Fruit fly (Drosophila melanogaster): ENCODE measurements around the gene CG15742.

Gene CG15742

DNA sequence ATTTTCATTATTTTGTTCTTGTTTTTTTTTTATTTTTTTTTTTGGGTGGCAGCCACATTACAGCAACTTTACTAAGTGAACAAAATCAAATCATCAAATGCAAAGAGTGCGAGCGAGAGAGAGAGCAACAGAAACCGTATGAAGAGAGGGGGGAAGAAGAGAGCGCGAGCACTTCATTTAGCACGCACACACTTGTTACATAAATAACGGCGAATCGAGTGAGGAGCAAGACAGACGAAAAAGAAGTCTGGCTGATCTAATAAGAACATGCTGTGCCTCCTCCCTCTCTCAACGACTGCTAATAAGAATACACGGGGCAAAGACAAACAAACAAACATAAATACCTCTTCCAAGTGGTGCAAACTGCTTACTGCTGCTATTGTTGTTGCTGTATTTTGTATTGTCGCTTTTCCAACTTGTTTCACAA is 26.3 kb upstream of the CG15742 start:
- peak; percentile 89 for TF ChIP-seq psq (GFP tag; optimal IDR thresholded peaks at IDR 0.05)
- no peak for TF ChIP-seq HLH106 (tag; optimal IDR thresholded peaks at IDR 0.05)
- no peak for TF ChIP-seq sage (GFP tag; optimal IDR thresholded peaks at IDR 0.05)
- no peak for TF ChIP-seq woc (GFP tag; optimal IDR thresholded peaks at IDR 0.05)
- no peak for TF ChIP-seq br (GFP tag; optimal IDR thresholded peaks at IDR 0.05)
- peak; percentile 61 for TF ChIP-seq Dif (GFP tag; optimal IDR thresholded peaks at IDR 0.05; ENCODE audit: partially characterized antibody)
- TF ChIP-seq pan (optimal IDR thresholded peaks at IDR 0.05): no peak
- no peak for TF ChIP-seq foxo (GFP tag; optimal IDR thresholded peaks at IDR 0.05)
- TF ChIP-seq OdsH (GFP tag; optimal IDR thresholded peaks at IDR 0.05): no peak
- no peak for TF ChIP-seq Jra (GFP tag; optimal IDR thresholded peaks at IDR 0.05)
- no peak for TF ChIP-seq Hr83 (GFP tag; optimal IDR thresholded peaks at IDR 0.05; ENCODE audit: poor library complexity, severe bottlenecking)
- no peak for TF ChIP-seq ey (GFP tag; optimal IDR thresholded peaks at IDR 0.05)
- peak; percentile 12 for TF ChIP-seq h (GFP tag; optimal IDR thresholded peaks at IDR 0.05)

DNA sequence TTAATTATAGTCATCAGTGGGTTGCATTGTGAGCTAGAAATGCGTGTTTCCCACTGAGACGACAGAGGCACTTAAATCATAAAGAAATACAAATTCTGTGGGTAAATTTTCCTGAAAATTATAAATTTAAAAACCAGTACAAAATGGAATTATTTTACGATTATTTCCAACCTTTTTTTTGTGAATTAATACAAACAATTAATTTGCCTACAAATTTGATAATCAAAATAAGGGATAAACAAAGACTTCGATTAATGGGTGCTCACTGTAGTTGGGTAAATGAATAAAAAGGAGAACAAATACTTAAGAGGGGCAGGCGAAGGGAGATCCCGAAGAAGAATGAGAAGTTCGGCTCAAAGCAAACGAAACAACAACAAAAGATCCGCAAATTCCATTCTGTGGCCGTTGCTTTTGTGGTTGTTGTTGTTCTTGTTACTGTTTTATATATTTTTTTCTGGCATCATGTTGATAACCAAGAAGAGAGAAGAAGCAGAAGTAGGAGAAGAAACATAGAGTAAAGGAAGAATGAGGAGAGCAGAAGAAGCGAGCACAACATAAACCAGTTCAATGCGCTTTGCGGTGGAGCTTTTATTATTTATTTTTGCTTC is 25.7 kb upstream of the CG15742 start:
- no peak for TF ChIP-seq N (GFP tag; optimal IDR thresholded peaks at IDR 0.05)
- TF ChIP-seq sage (GFP tag; optimal IDR thresholded peaks at IDR 0.05): no peak
- TF ChIP-seq lola (GFP tag; optimal IDR thresholded peaks at IDR 0.05): no peak
- TF ChIP-seq br (GFP tag; optimal IDR thresholded peaks at IDR 0.05): peak; percentile 11
- no peak for TF ChIP-seq CrebA (GFP tag; optimal IDR thresholded peaks at IDR 0.05; ENCODE audit: borderline replicate concordance)
- TF ChIP-seq Hr78 (GFP tag; optimal IDR thresholded peaks at IDR 0.05): no peak
- TF ChIP-seq ey (GFP tag; optimal IDR thresholded peaks at IDR 0.05): no peak
- peak; percentile 37 for TF ChIP-seq woc (GFP tag; optimal IDR thresholded peaks at IDR 0.05)
- peak; percentile 97 for TF ChIP-seq psq (GFP tag; optimal IDR thresholded peaks at IDR 0.05)
- no peak for TF ChIP-seq tai (GFP tag; optimal IDR thresholded peaks at IDR 0.05)
- no peak for TF ChIP-seq GATAd (GFP tag; optimal IDR thresholded peaks at IDR 0.05)

DNA sequence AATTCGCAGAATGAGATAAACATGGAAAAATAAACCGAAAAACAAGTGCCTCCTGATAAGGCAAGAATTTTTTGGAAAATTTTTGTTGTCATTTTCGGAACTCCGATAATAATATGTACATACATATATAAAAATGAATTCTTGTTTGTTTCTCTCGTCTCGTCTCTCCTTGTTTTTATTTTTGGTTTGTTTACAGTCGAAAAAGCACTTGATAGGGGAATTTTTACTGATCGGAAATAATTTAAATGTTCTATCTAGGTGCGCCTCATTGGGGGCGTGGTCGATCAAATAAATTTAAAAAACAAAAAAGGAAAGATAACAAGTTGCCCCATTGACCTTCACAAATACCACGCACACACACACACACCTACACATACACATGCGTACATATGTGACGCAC is 24.4 kb upstream of the CG15742 start:
- no peak for TF ChIP-seq Rel (GFP tag; optimal IDR thresholded peaks at IDR 0.05)
- peak; percentile 91 for TF ChIP-seq Rel (tag; optimal IDR thresholded peaks at IDR 0.05)
- TF ChIP-seq CG9705 (GFP tag; optimal IDR thresholded peaks at IDR 0.05): no peak
- TF ChIP-seq rgr (GFP tag; optimal IDR thresholded peaks at IDR 0.05): peak; percentile 2

DNA sequence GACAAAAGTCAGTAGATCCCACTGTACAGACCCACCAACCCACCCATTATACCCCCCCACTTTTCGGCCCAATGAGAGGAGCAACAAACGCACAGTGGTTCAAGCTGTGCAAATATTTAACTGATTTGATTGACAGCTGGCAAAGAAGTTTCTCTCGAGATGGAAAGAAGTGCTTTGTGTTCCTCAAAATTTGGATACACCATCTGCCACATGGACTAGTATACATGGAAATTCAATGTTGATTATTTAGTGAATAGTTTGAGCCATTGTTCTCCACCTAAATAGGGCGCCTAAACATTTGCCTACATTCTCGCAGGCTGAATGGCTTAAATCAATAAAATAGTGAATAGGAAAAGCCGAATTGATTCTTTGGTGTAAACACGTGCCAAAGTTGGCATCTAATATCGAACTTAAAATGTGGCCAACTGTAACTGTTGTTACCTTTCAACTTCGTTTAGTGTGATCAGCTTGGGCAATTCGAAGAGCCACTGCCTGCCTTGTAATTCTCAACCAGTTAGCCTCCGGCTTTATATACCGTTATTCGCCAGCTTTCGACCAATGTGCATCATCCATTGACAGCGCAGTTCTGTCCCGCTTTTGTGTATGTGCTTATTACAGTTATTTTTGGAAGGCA is 23.1 kb upstream of the CG15742 start:
- TF ChIP-seq Myc (optimal IDR thresholded peaks at IDR 0.05) (no peak), Hr78 (GFP tag; optimal IDR thresholded peaks at IDR 0.05) (no peak), CG9705 (GFP tag; optimal IDR thresholded peaks at IDR 0.05) (no peak), HLH106 (tag; optimal IDR thresholded peaks at IDR 0.05) (no peak), CrebA (GFP tag; optimal IDR thresholded peaks at IDR 0.05; ENCODE audit: borderline replicate concordance) (no peak), lola (GFP tag; optimal IDR thresholded peaks at IDR 0.05) (no peak), dmrt93B (GFP tag; optimal IDR thresholded peaks at IDR 0.05) (no peak), GATAd (GFP tag; optimal IDR thresholded peaks at IDR 0.05) (no peak), Jra (GFP tag; optimal IDR thresholded peaks at IDR 0.05) (no peak), Hr83 (GFP tag; optimal IDR thresholded peaks at IDR 0.05; ENCODE audit: poor library complexity, severe bottlenecking) (no peak), Hnf4 (GFP tag; optimal IDR thresholded peaks at IDR 0.05) (no peak), woc (GFP tag; optimal IDR thresholded peaks at IDR 0.05) (no peak), Vsx2 (GFP tag; optimal IDR thresholded peaks at IDR 0.05; ENCODE audit: partially characterized antibody) (no peak), sage (GFP tag; optimal IDR thresholded peaks at IDR 0.05) (no peak), jim (GFP tag; optimal IDR thresholded peaks at IDR 0.05) (no peak)

DNA sequence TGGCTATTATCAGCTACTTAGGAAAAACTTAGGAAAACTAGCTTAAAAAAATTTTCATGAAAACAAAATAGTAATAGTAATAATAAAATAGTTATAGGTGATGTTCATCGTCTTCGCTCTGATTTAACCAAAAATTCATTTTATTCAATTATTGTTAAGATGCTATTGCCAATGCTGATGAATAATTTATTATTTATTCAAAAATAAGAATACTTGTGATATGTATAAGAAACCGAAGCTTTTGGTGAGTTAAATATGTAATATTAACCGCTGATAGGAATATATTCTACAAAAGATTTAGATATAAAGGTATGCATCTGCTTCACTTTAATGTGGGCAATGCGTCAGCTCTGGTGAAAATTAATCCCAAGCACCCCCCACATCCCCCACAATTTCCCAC is 22.4 kb upstream of the CG15742 start:
- TF ChIP-seq Abd-B (GFP tag; optimal IDR thresholded peaks at IDR 0.05): no peak
- no peak for TF ChIP-seq Hr78 (GFP tag; optimal IDR thresholded peaks at IDR 0.05)

DNA sequence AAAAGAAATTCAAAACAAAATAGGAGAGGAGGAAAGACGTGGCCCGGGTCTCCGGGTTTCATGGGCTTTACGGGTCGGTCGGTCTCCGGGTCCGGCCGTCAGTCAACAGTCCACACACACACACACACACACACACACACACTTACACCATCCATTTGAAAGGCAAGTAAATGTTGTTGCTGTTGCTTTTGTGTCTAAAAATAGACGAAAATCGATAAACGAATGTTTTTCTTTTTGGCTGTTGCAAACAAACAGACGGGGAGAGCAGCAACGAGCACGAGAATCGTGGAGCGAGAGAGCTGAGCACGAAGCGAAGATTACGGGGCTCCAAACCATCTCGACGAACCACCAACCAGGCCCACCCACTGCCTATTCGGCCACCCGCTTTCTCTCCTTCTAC is 21.9 kb upstream of the CG15742 start:
- TF ChIP-seq Rel (GFP tag; optimal IDR thresholded peaks at IDR 0.05) (no peak), Rel (tag; optimal IDR thresholded peaks at IDR 0.05) (peak; percentile 54), Abd-B (GFP tag; optimal IDR thresholded peaks at IDR 0.05) (no peak), usp (GFP tag; optimal IDR thresholded peaks at IDR 0.05) (no peak), Dfd (GFP tag; optimal IDR thresholded peaks at IDR 0.05) (no peak), CrebA (GFP tag; optimal IDR thresholded peaks at IDR 0.05; ENCODE audit: borderline replicate concordance) (no peak), Hnf4 (GFP tag; optimal IDR thresholded peaks at IDR 0.05) (no peak), dl (GFP tag; optimal IDR thresholded peaks at IDR 0.05; ENCODE audit: insufficient read depth in 1 of 2, partially characterized antibody in 2 of 2) (peak in 1 of 2 experiments; percentile 6), br (GFP tag; optimal IDR thresholded peaks at IDR 0.05) (no peak), psq (GFP tag; optimal IDR thresholded peaks at IDR 0.05) (no peak), foxo (GFP tag; optimal IDR thresholded peaks at IDR 0.05) (no peak)
